Worm (Caenorhabditis elegans) whole organism, L2 larva: ENCODE results near the gene lin-31.

Experiments used
- C34F6.9 ChIP-seq: fragments of 150-350 bp; optimal IDR thresholded peaks from 2 replicates; lab custom pipeline; 2014; ENCODE audit warnings: missing biosample characterization, missing genetic modification characterization
- R02D3.7 ChIP-seq: fragments of 150-350 bp; optimal IDR thresholded peaks from 2 replicates; lab custom pipeline; 2014; ENCODE audit warnings: missing biosample characterization, missing genetic modification characterization
- Y55F3AM.14 ChIP-seq: fragments of 200-800 bp; sonication (Bioruptor generic); optimal IDR thresholded peaks from 2 replicates; lab custom pipeline; 2018; ENCODE audit warnings: mild to moderate bottlenecking, missing genetic modification characterization, missing compliant biosample characterization
- alr-1 ChIP-seq: fragments of 150-350 bp; optimal IDR thresholded peaks from 2 replicates; lab custom pipeline; 2014; ENCODE audit warnings: missing biosample characterization, missing genetic modification characterization
- aly-2 ChIP-seq: fragments of 150-350 bp; optimal IDR thresholded peaks from 2 replicates; lab custom pipeline; 2014; ENCODE audit warnings: missing biosample characterization, missing genetic modification characterization
- blmp-1 ChIP-seq: sonication (generic microtip); optimal IDR thresholded peaks from 2 replicates; lab custom pipeline; 2017; ENCODE audit warnings: missing genetic modification characterization, mild to moderate bottlenecking, missing compliant biosample characterization, antibody characterized with exemption, moderate library complexity; ENCODE audit not compliant: insufficient read depth
- ceh-16 ChIP-seq: fragments of 150-350 bp; optimal IDR thresholded peaks from 2 replicates; lab custom pipeline; 2014; ENCODE audit warnings: missing biosample characterization, missing genetic modification characterization
- ceh-82 ChIP-seq: fragments of 150-350 bp; optimal IDR thresholded peaks from 2 replicates; lab custom pipeline; 2014; ENCODE audit warnings: missing biosample characterization, missing genetic modification characterization
- dmd-4 ChIP-seq: sonication (generic microtip); optimal IDR thresholded peaks from 2 replicates; lab custom pipeline; 2017; ENCODE audit warnings: missing biosample characterization, missing genetic modification characterization
- egl-27 ChIP-seq: sonication (generic microtip); optimal IDR thresholded peaks from 3 replicates; lab custom pipeline; 2017; ENCODE audit warnings: missing biosample characterization, missing genetic modification reagents, missing genetic modification characterization
- elt-3 ChIP-seq: sonication (generic microtip); optimal IDR thresholded peaks from 2 replicates; lab custom pipeline; 2017; ENCODE audit warnings: missing biosample characterization, missing genetic modification characterization
- gmeb-1 ChIP-seq: fragments of 150-350 bp; optimal IDR thresholded peaks from 2 replicates; lab custom pipeline; 2014; ENCODE audit warnings: missing biosample characterization, missing genetic modification characterization
- lin-13 ChIP-seq: fragments of 150-350 bp; optimal IDR thresholded peaks from 2 replicates; lab custom pipeline; 2014; ENCODE audit warnings: missing biosample characterization, missing genetic modification reagents, missing genetic modification characterization
- lin-39 ChIP-seq: fragments of 150-350 bp; optimal IDR thresholded peaks from 2 replicates; lab custom pipeline; 2014; ENCODE audit warnings: missing biosample characterization, missing genetic modification reagents, missing genetic modification characterization
- lsy-2 ChIP-seq, 2 experiments: fragments of 150-350 bp in 1 of 2; sonication (generic microtip) in 1 of 2; optimal IDR thresholded peaks; 2 replicates each; lab custom pipeline; 2014 to 2017; ENCODE audit warnings: missing biosample characterization in 2 of 2, missing genetic modification characterization in 2 of 2
- mab-5 ChIP-seq: fragments of 150-350 bp; optimal IDR thresholded peaks from 2 replicates; lab custom pipeline; 2014; ENCODE audit warnings: missing biosample characterization, missing genetic modification characterization
- mbf-1 ChIP-seq: sonication (generic microtip); optimal IDR thresholded peaks from 2 replicates; lab custom pipeline; 2017; ENCODE audit warnings: missing biosample characterization, missing genetic modification characterization
- nhr-10 ChIP-seq: sonication (generic microtip); optimal IDR thresholded peaks from 2 replicates; lab custom pipeline; 2017; ENCODE audit warnings: missing biosample characterization, missing genetic modification characterization
- nhr-12 ChIP-seq: fragments of 150-350 bp; optimal IDR thresholded peaks from 2 replicates; lab custom pipeline; 2014; ENCODE audit warnings: missing biosample characterization, missing genetic modification characterization
- nhr-129 ChIP-seq: fragments of 150-350 bp; optimal IDR thresholded peaks from 2 replicates; lab custom pipeline; 2014; ENCODE audit warnings: missing biosample characterization, missing genetic modification characterization
- nhr-21 ChIP-seq: fragments of 150-350 bp; optimal IDR thresholded peaks from 2 replicates; lab custom pipeline; 2014; ENCODE audit warnings: missing biosample characterization, missing genetic modification characterization
- nhr-23 ChIP-seq: fragments of 150-350 bp; optimal IDR thresholded peaks from 2 replicates; lab custom pipeline; 2014; ENCODE audit warnings: missing biosample characterization, missing genetic modification reagents, missing genetic modification characterization
- nhr-6 ChIP-seq: fragments of 150-350 bp; optimal IDR thresholded peaks from 2 replicates; lab custom pipeline; 2014; ENCODE audit warnings: missing biosample characterization, missing genetic modification characterization
- nhr-77 ChIP-seq: fragments of 150-350 bp; optimal IDR thresholded peaks from 2 replicates; lab custom pipeline; 2014; ENCODE audit warnings: missing biosample characterization, missing genetic modification characterization
- peb-1 ChIP-seq: fragments of 150-350 bp; optimal IDR thresholded peaks from 2 replicates; lab custom pipeline; 2014; ENCODE audit warnings: missing biosample characterization, missing genetic modification characterization
- sem-4 ChIP-seq: fragments of 150-350 bp; optimal IDR thresholded peaks from 2 replicates; lab custom pipeline; 2014; ENCODE audit warnings: missing biosample characterization, missing genetic modification reagents, missing genetic modification characterization
- skn-1 ChIP-seq: sonication (generic microtip); optimal IDR thresholded peaks from 2 replicates; lab custom pipeline; 2017; ENCODE audit warnings: missing biosample characterization, missing genetic modification characterization
- sma-3 ChIP-seq: sonication (generic microtip); optimal IDR thresholded peaks from 2 replicates; lab custom pipeline; 2016; ENCODE audit warnings: missing genetic modification reagents, missing genetic modification characterization, missing compliant biosample characterization
- snpc-4 ChIP-seq: fragments of 150-350 bp; optimal IDR thresholded peaks from 2 replicates; lab custom pipeline; 2014; ENCODE audit warnings: missing biosample characterization, missing genetic modification characterization
- unc-55 ChIP-seq: fragments of 150-350 bp; sonication (generic microtip); optimal IDR thresholded peaks from 3 replicates; lab custom pipeline; 2014; ENCODE audit warnings: missing biosample characterization, missing genetic modification reagents, missing genetic modification characterization
- unc-62 ChIP-seq: fragments of 150-350 bp; optimal IDR thresholded peaks from 2 replicates; lab custom pipeline; 2014; ENCODE audit warnings: missing biosample characterization, missing genetic modification reagents, missing genetic modification characterization
- zag-1 ChIP-seq: fragments of 150-350 bp; optimal IDR thresholded peaks from 2 replicates; lab custom pipeline; 2014; ENCODE audit warnings: missing biosample characterization, missing genetic modification characterization
- ztf-1 ChIP-seq: fragments of 200-800 bp; sonication (Bioruptor generic); conservative IDR thresholded peaks from 2 replicates; pipeline ENCODE4 v1.3.6; 2022; ENCODE audit warnings: missing genetic modification characterization, missing compliant biosample characterization
- ztf-4 ChIP-seq: fragments of 150-350 bp; optimal IDR thresholded peaks from 2 replicates; lab custom pipeline; 2014; ENCODE audit warnings: missing biosample characterization, missing genetic modification characterization

Gene lin-31

DNA sequence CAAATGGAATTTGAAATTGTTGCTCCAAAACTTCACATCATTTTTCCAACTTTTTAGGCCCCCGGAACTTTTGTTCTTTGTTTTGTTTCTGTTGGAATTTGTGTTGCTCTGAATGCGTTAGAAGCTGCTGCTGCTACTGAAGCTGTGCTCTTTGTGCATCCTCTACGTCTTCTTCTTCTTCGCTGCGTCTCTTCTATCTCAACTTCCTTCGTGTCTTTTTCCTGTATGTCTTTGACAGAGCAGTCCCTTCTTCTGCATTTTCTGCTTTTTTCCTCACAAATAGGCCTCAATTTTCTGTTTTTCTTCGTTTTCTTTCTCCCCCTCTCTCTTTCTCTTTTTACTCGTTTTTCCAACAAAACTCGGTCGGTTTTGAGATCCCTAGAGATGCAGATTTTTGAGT, 21.1 kb upstream of the lin-31 start:
- no peak for TF ChIP-seq sem-4 (tag; lab: Kevin White, UChicago)
- no peak for TF ChIP-seq nhr-129 (tag; lab: Kevin White, UChicago)
- no peak for TF ChIP-seq lin-13 (GFP tag; lab: Kevin White, UChicago)
- TF ChIP-seq R02D3.7 (tag; lab: Kevin White, UChicago): no peak
- TF ChIP-seq elt-3 (tag; lab: Kevin White, UChicago): no peak
- TF ChIP-seq blmp-1 (tag; lab: Kevin White, UChicago): no peak
- no peak for TF ChIP-seq ztf-4
- no peak for TF ChIP-seq lin-39
- TF ChIP-seq snpc-4 (tag; lab: Kevin White, UChicago): no peak
- TF ChIP-seq unc-62 (GFP tag; lab: Kevin White, UChicago): no peak
- peak; percentile 32 for TF ChIP-seq C34F6.9
- TF ChIP-seq lsy-2 (tag; optimal IDR thresholded peaks at IDR 0.05; lab: Kevin White, UChicago): peak in 1 of 2 experiments; percentile 33
- no peak for TF ChIP-seq unc-55
- no peak for TF ChIP-seq alr-1 (tag; lab: Kevin White, UChicago)
- TF ChIP-seq Y55F3AM.14 (GFP tag; lab: Kevin White, UChicago): peak; percentile 21

- TF ChIP-seq alr-1 (tag; lab: Kevin White, UChicago) (no peak), nhr-10 (no peak), sem-4 (tag; lab: Kevin White, UChicago) (no peak), nhr-23 (tag; lab: Kevin White, UChicago) (no peak), nhr-12 (tag; lab: Kevin White, UChicago) (no peak), ceh-16 (no peak), Y55F3AM.14 (GFP tag; lab: Kevin White, UChicago) (no peak), unc-55 (no peak), unc-62 (GFP tag; lab: Kevin White, UChicago) (no peak), nhr-6 (tag; lab: Kevin White, UChicago) (no peak), nhr-77 (tag; lab: Kevin White, UChicago) (no peak), skn-1 (no peak), egl-27 (tag; lab: Kevin White, UChicago) (no peak), nhr-21 (tag; lab: Kevin White, UChicago) (no peak), ceh-82 (tag; lab: Kevin White, UChicago) (no peak), snpc-4 (tag; lab: Kevin White, UChicago) (no peak), aly-2 (no peak), mab-5 (tag; lab: Kevin White, UChicago) (no peak), C34F6.9 (no peak)
Observed at ce11 chrII:3964302-3964885, 18.0 kb upstream of the lin-31 start.

ce11 chrII:3965665-3966416, 16.5 kb upstream of the lin-31 start:
- TF ChIP-seq mbf-1 (tag; lab: Kevin White, UChicago): no peak
- no peak for TF ChIP-seq gmeb-1 (tag; lab: Kevin White, UChicago)
- no peak for TF ChIP-seq ceh-16
- no peak for TF ChIP-seq lin-13 (GFP tag; lab: Kevin White, UChicago)
- no peak for TF ChIP-seq unc-62 (GFP tag; lab: Kevin White, UChicago)
- TF ChIP-seq peb-1: no peak
- no peak for TF ChIP-seq alr-1 (tag; lab: Kevin White, UChicago)
- TF ChIP-seq nhr-6 (tag; lab: Kevin White, UChicago): no peak
- no peak for TF ChIP-seq sma-3 (GFP tag; lab: Kevin White, UChicago)
- TF ChIP-seq aly-2: no peak
- no peak for TF ChIP-seq zag-1 (tag; lab: Kevin White, UChicago)

DNA sequence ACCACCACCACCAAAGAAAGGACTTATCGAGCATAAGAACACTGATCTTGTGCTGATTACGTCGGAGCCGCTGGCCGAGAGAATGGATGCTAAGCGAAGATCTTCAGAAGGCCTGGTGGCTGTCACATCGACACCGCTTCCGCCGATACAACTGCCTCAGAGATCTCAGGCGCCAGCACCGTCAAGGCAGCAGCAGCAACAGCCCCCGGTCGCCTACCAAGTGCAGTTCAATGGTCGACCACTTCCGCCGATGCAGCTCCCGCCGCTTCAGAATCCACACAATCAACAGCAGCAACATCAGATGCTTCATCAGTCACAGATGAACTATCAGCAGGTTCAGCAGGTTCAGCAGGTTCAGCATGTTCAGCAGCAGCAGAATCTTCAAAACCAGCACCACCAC, 15.3 kb upstream of the lin-31 start:
- TF ChIP-seq ztf-1 (GFP tag; lab: Robert Waterston, UW) (no peak), lin-39 (no peak), dmd-4 (no peak), unc-62 (GFP tag; lab: Kevin White, UChicago) (no peak), sem-4 (tag; lab: Kevin White, UChicago) (no peak), mbf-1 (tag; lab: Kevin White, UChicago) (no peak), zag-1 (tag; lab: Kevin White, UChicago) (no peak), nhr-77 (tag; lab: Kevin White, UChicago) (no peak), peb-1 (no peak), aly-2 (no peak)
